Worm (Caenorhabditis elegans) whole organism, L4 larva: ENCODE results near the gene hpr-17.
A peak's percentile ranks its signal among the peaks of the same experiment; 100 is the strongest.

Experiments used
- D1046.2 ChIP-seq: fragments of 200-800 bp; sonication (Bioruptor generic); IDR thresholded peaks from 2 replicates; pipeline ENCODE4 v1.3.6; 2022; ENCODE audit warnings: missing genetic modification characterization, missing compliant biosample characterization
- F10B5.3 ChIP-seq: sonication (generic microtip); optimal IDR thresholded peaks from 2 replicates; lab custom pipeline; 2016; ENCODE audit warnings: mild to moderate bottlenecking, missing genetic modification characterization, missing compliant biosample characterization
- F26F4.8 ChIP-seq: fragments of 200-800 bp; sonication (Bioruptor generic); conservative IDR thresholded peaks from 2 replicates; pipeline ENCODE4 v1.3.6; 2022; ENCODE audit warnings: missing genetic modification characterization, missing compliant biosample characterization
- F37D6.2 ChIP-seq: sonication (generic microtip); optimal IDR thresholded peaks from 2 replicates; lab custom pipeline; 2016; ENCODE audit warnings: mild to moderate bottlenecking, missing genetic modification characterization, missing compliant biosample characterization
- F44E2.7 ChIP-seq: fragments of 200-800 bp; sonication (Bioruptor generic); IDR thresholded peaks from 2 replicates; pipeline ENCODE4 v2.1.2; 2022; ENCODE audit warnings: missing genetic modification characterization, missing compliant biosample characterization
- T20F7.1 ChIP-seq: fragments of 200-800 bp; sonication (Bioruptor generic); optimal IDR thresholded peaks from 2 replicates; lab custom pipeline; 2018; ENCODE audit warnings: mild to moderate bottlenecking, missing genetic modification characterization, missing compliant biosample characterization
- Y5F2A.4 ChIP-seq: fragments of 200-800 bp; sonication (Bioruptor generic); optimal IDR thresholded peaks from 2 replicates; lab custom pipeline; 2018; ENCODE audit warnings: mild to moderate bottlenecking, missing genetic modification characterization, missing compliant biosample characterization
- ZK337.2 ChIP-seq: fragments of 200-800 bp; sonication (Bioruptor generic); IDR thresholded peaks from 2 replicates; pipeline ENCODE4 v1.3.6; 2022; ENCODE audit warnings: missing genetic modification reagents, missing genetic modification characterization, missing compliant biosample characterization
- aha-1 ChIP-seq: fragments of 150-350 bp; peaks from one replicate; lab custom pipeline; 2014; ENCODE audit warnings: missing biosample characterization, missing genetic modification characterization
- aly-2 ChIP-seq: sonication (generic microtip); optimal IDR thresholded peaks from 2 replicates; lab custom pipeline; 2018; ENCODE audit warnings: missing biosample characterization, missing genetic modification characterization
- ama-1 ChIP-seq: fragments of 150-350 bp; optimal IDR thresholded peaks from 2 replicates; lab custom pipeline; 2014; ENCODE audit warnings: inconsistent platforms, mixed read lengths
- ceh-32 ChIP-seq: sonication (generic microtip); optimal IDR thresholded peaks from 2 replicates; lab custom pipeline; 2016; ENCODE audit warnings: mild to moderate bottlenecking, missing genetic modification characterization, missing compliant biosample characterization; ENCODE audit not compliant: poor library complexity
- ceh-82 ChIP-seq: sonication (generic microtip); optimal IDR thresholded peaks from 2 replicates; lab custom pipeline; 2017; ENCODE audit warnings: missing biosample characterization, missing genetic modification characterization
- ces-1 ChIP-seq: fragments of 150-350 bp; sonication (generic microtip); optimal IDR thresholded peaks from 4 replicates; lab custom pipeline; 2014; ENCODE audit warnings: missing biosample characterization, missing genetic modification reagents, missing genetic modification characterization
- ctbp-1 ChIP-seq: fragments of 200-800 bp; sonication (Bioruptor generic); IDR thresholded peaks from 2 replicates; pipeline ENCODE4 v1.3.6; 2022; ENCODE audit warnings: missing genetic modification reagents, missing genetic modification characterization, missing compliant biosample characterization
- daf-12 ChIP-seq: fragments of 150-350 bp; optimal IDR thresholded peaks from 2 replicates; lab custom pipeline; 2014; ENCODE audit warnings: missing biosample characterization, missing genetic modification reagents, missing genetic modification characterization
- daf-16 ChIP-seq, 3 experiments: sonication (generic microtip); optimal IDR thresholded peaks; 2 replicates each; lab custom pipeline; 2016 to 2017; ENCODE audit warnings: missing genetic modification characterization in 3 of 3, missing genetic modification reagents in 3 of 3, mild to moderate bottlenecking in 2 of 3, missing compliant biosample characterization in 2 of 3, missing biosample characterization in 1 of 3, moderate library complexity in 1 of 3
- daf-8 ChIP-seq: fragments of 200-800 bp; sonication (Bioruptor generic); IDR thresholded peaks from 2 replicates; pipeline ENCODE4 v1.3.6; 2022; ENCODE audit warnings: missing genetic modification characterization, missing compliant biosample characterization
- egl-43 ChIP-seq: fragments of 200-800 bp; sonication (Bioruptor generic); IDR thresholded peaks from 2 replicates; pipeline ENCODE4 v1.3.6; 2022; ENCODE audit warnings: missing genetic modification reagents, missing genetic modification characterization, missing compliant biosample characterization
- hif-1 ChIP-seq, 2 experiments: sonication (generic microtip); optimal IDR thresholded peaks; 2 replicates each; lab custom pipeline; 2016 to 2017; ENCODE audit warnings: missing compliant biosample characterization in 2 of 2, missing genetic modification characterization in 2 of 2, missing genetic modification reagents in 2 of 2, missing genotype in 2 of 2, mild to moderate bottlenecking in 1 of 2
- hmg-1.1 ChIP-seq: fragments of 200-800 bp; sonication (Bioruptor generic); IDR thresholded peaks from 2 replicates; pipeline ENCODE4 v1.3.6; 2022; ENCODE audit warnings: missing genetic modification reagents, missing genetic modification characterization, missing compliant biosample characterization
- lin-38 ChIP-seq: fragments of 200-800 bp; sonication (Bioruptor generic); IDR thresholded peaks from 2 replicates; pipeline ENCODE4 v1.3.6; 2022; ENCODE audit warnings: missing genetic modification reagents, missing genetic modification characterization, missing compliant biosample characterization
- lsy-2 ChIP-seq, 2 experiments: fragments of 150-350 bp in 1 of 2; sonication (generic microtip) in 1 of 2; optimal IDR thresholded peaks; 2 replicates each; lab custom pipeline; 2014 to 2017; ENCODE audit warnings: missing biosample characterization in 2 of 2, missing genetic modification characterization in 2 of 2
- mes-2 ChIP-seq: sonication (generic microtip); optimal IDR thresholded peaks from 2 replicates; lab custom pipeline; 2016; ENCODE audit warnings: missing genotype, mild to moderate bottlenecking, missing genetic modification characterization, missing compliant biosample characterization; ENCODE audit not compliant: poor library complexity, severe bottlenecking
- mxl-2 ChIP-seq: fragments of 200-800 bp; sonication (Bioruptor generic); conservative IDR thresholded peaks from 2 replicates; pipeline ENCODE4 v1.3.6; 2022; ENCODE audit warnings: missing genetic modification reagents, missing genetic modification characterization, missing compliant biosample characterization
- nhr-28 ChIP-seq: fragments of 150-350 bp; optimal IDR thresholded peaks from 2 replicates; lab custom pipeline; 2014; ENCODE audit warnings: missing biosample characterization, missing genetic modification characterization
- nhr-41 ChIP-seq: fragments of 200-800 bp; sonication (Bioruptor generic); IDR thresholded peaks from 2 replicates; pipeline ENCODE4 v1.3.6; 2022; ENCODE audit warnings: missing genetic modification reagents, missing genetic modification characterization, missing compliant biosample characterization
- nhr-42 ChIP-seq: fragments of 200-800 bp; sonication (Bioruptor generic); IDR thresholded peaks from 2 replicates; pipeline ENCODE4 v1.3.6; 2022; ENCODE audit warnings: missing genetic modification characterization, missing compliant biosample characterization
- nhr-48 ChIP-seq: sonication (generic microtip); optimal IDR thresholded peaks from 2 replicates; lab custom pipeline; 2016; ENCODE audit warnings: mild to moderate bottlenecking, missing genetic modification characterization, missing compliant biosample characterization
- nhr-6 ChIP-seq: fragments of 150-350 bp; optimal IDR thresholded peaks from 2 replicates; lab custom pipeline; 2014; ENCODE audit warnings: missing biosample characterization, missing genetic modification characterization
- nhr-76 ChIP-seq: fragments of 150-350 bp; optimal IDR thresholded peaks from 2 replicates; lab custom pipeline; 2014; ENCODE audit warnings: missing biosample characterization, missing genetic modification characterization
- sdz-12 ChIP-seq: fragments of 200-800 bp; sonication (Bioruptor generic); optimal IDR thresholded peaks from 2 replicates; lab custom pipeline; 2018; ENCODE audit warnings: mild to moderate bottlenecking, missing genetic modification characterization, missing compliant biosample characterization
- set-16 ChIP-seq: fragments of 200-800 bp; sonication (Bioruptor generic); IDR thresholded peaks from 2 replicates; pipeline ENCODE4 v1.3.6; 2022; ENCODE audit warnings: missing genetic modification reagents, missing genetic modification characterization, missing compliant biosample characterization
- skn-1 ChIP-seq: fragments of 150-350 bp; optimal IDR thresholded peaks from 2 replicates; lab custom pipeline; 2014; ENCODE audit warnings: missing biosample characterization, missing genetic modification characterization
- snpc-1.2 ChIP-seq: fragments of 200-800 bp; sonication (Bioruptor generic); IDR thresholded peaks from 2 replicates; pipeline ENCODE4 v1.3.6; 2022; ENCODE audit warnings: missing genetic modification reagents, missing genetic modification characterization, missing compliant biosample characterization
- snpc-4 ChIP-seq: fragments of 150-350 bp; optimal IDR thresholded peaks from 2 replicates; lab custom pipeline; 2014; ENCODE audit warnings: missing biosample characterization, missing genetic modification characterization
- spr-1 ChIP-seq: sonication (generic microtip); optimal IDR thresholded peaks from 2 replicates; lab custom pipeline; 2016; ENCODE audit warnings: mild to moderate bottlenecking, missing genetic modification characterization, missing compliant biosample characterization
- tag-97 ChIP-seq: fragments of 200-800 bp; sonication (Bioruptor generic); IDR thresholded peaks from 2 replicates; pipeline ENCODE4 v1.3.6; 2022; ENCODE audit warnings: missing genetic modification characterization, missing compliant biosample characterization
- tra-1 ChIP-seq: fragments of 200-800 bp; sonication (Bioruptor generic); IDR thresholded peaks from 2 replicates; pipeline ENCODE4 v1.3.6; 2022; ENCODE audit warnings: missing genetic modification reagents, missing genetic modification characterization, missing compliant biosample characterization
- zag-1 ChIP-seq: fragments of 150-350 bp; optimal IDR thresholded peaks from 2 replicates; lab custom pipeline; 2014; ENCODE audit warnings: missing biosample characterization, missing genetic modification characterization
- zfp-2 ChIP-seq: sonication (generic microtip); optimal IDR thresholded peaks from 2 replicates; lab custom pipeline; 2016; ENCODE audit warnings: mild to moderate bottlenecking, missing genetic modification characterization, missing compliant biosample characterization
- zip-11 ChIP-seq: fragments of 200-800 bp; sonication (Bioruptor generic); IDR thresholded peaks from 2 replicates; pipeline ENCODE4 v1.3.6; 2022; ENCODE audit warnings: missing genetic modification characterization, missing compliant biosample characterization
- zip-2 ChIP-seq: fragments of 150-350 bp; optimal IDR thresholded peaks from 2 replicates; lab custom pipeline; 2014; ENCODE audit warnings: missing biosample characterization, missing genetic modification characterization
- ztf-11 ChIP-seq: fragments of 150-350 bp; optimal IDR thresholded peaks from 2 replicates; lab custom pipeline; 2014; ENCODE audit warnings: missing biosample characterization, missing genetic modification characterization

The hpr-17 gene

DNA sequence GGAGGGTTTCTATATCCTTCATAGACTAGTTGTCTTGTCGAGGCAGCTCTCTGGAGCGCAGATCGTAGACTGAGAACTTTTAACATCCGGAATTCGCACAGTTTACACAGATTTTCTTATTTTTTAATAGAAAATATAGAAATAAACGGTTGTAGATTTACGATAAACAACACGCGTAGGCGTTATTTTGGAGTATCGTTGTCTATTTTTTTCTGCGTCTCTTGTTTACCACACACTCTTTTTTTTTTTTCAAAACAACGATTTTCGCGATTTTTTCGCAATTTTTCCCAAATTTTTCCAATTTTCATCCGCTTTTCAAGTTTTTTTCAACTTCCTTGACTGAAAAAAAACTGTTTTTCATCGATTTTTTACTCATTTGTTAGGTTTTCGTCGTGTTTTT lies 30.3 kb upstream of the hpr-17 start, which contains the start of gene mecr-1 (continued):
- TF ChIP-seq ctbp-1 (GFP tag; lab: Robert Waterston, UW), result no peak
- TF ChIP-seq mxl-2, result no peak
- no peak for TF ChIP-seq F37D6.2
- no peak for TF ChIP-seq daf-12 (tag; lab: Kevin White, UChicago)
- TF ChIP-seq skn-1, result no peak
- no peak for TF ChIP-seq ZK337.2 (GFP tag; lab: Robert Waterston, UW)
- TF ChIP-seq nhr-48 (tag; lab: Kevin White, UChicago), result no peak
- TF ChIP-seq F10B5.3 (tag; lab: Kevin White, UChicago), result no peak
- TF ChIP-seq aly-2 (tag; lab: Kevin White, UChicago), result no peak
- TF ChIP-seq zip-2 (tag; lab: Kevin White, UChicago), result no peak
- TF ChIP-seq nhr-76 (tag; lab: Kevin White, UChicago), result no peak
- peak; percentile 52 for TF ChIP-seq lin-38 (GFP tag; lab: Robert Waterston, UW)
- no peak for TF ChIP-seq nhr-28 (tag; lab: Kevin White, UChicago)
- TF ChIP-seq zfp-2, result no peak
- no peak for TF ChIP-seq ceh-82
- TF ChIP-seq ztf-11 (tag; lab: Kevin White, UChicago), result no peak
- no peak for TF ChIP-seq F26F4.8 (GFP tag; lab: Robert Waterston, UW)
- TF ChIP-seq spr-1 (tag; lab: Kevin White, UChicago), result no peak
- no peak for TF ChIP-seq zip-11
- TF ChIP-seq hmg-1.1 (GFP tag; lab: Robert Waterston, UW), result no peak
- TF ChIP-seq lsy-2 (tag; optimal IDR thresholded peaks at IDR 0.05; lab: Kevin White, UChicago), result peak in 1 of 2 experiments; percentile 59
- TF ChIP-seq hif-1 (tag; optimal IDR thresholded peaks at IDR 0.05; lab: Kevin White, UChicago), result no peak
- TF ChIP-seq nhr-42 (GFP tag; lab: Robert Waterston, UW), result no peak
- no peak for TF ChIP-seq daf-16 (GFP tag; optimal IDR thresholded peaks at IDR 0.05; lab: Kevin White, UChicago)
- peak; percentile 87 for TF ChIP-seq daf-16 (tag; optimal IDR thresholded peaks at IDR 0.05; lab: Kevin White, UChicago)
- no peak for TF ChIP-seq Y5F2A.4 (GFP tag; lab: Kevin White, UChicago)
- no peak for TF ChIP-seq tag-97 (GFP tag; lab: Robert Waterston, UW)
- TF ChIP-seq mes-2 (tag; lab: Kevin White, UChicago), result peak; percentile 51

DNA sequence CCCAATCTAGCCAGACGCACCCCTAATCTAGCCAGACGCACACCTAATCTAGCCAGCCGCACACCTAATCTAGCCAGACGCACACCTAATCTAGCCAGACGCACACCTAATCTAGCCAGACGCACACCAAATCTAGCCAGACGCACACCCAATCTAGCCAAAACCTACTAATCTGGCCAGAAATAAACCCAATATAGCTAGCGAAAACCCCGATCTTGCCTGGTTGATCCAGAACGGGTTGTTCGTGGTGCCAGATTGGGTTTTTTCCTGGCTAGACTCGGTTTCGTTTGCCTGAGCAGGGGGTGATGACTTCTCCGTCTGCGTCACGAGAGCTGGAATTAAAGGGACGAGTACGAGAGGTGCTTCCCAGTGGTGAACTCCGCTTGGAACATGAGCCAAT lies 27.3 kb upstream of the hpr-17 start, which contains the start of gene W09H1.3:
TSS of gene W09H1.3 (plus strand) at position 301 of the 400 bp plus-strand sequence.
- peak; percentile 44; the same call in 1 of the 2 replicates for TF ChIP-seq egl-43 (GFP tag; lab: Robert Waterston, UW)
- no peak for TF ChIP-seq mes-2 (tag; lab: Kevin White, UChicago)

ce11 chrII:13183228-13183755 lies 26.4 kb upstream of the hpr-17 start, which contains the start of the genes W09H1.4 and his-73:
W09H1.4 (plus strand) TSS chrII:13183528.
his-73 (plus strand) TSS chrII:13183705.
- TF ChIP-seq aha-1 (tag; lab: Kevin White, UChicago), result peak; percentile 31
- no peak for TF ChIP-seq ama-1 (lab: Kevin White, UChicago)

- peak; percentile 52 for TF ChIP-seq set-16 (GFP tag; lab: Robert Waterston, UW)
Observed at ce11 chrII:13182295-13182694, 25.4 kb upstream of the hpr-17 start.

DNA sequence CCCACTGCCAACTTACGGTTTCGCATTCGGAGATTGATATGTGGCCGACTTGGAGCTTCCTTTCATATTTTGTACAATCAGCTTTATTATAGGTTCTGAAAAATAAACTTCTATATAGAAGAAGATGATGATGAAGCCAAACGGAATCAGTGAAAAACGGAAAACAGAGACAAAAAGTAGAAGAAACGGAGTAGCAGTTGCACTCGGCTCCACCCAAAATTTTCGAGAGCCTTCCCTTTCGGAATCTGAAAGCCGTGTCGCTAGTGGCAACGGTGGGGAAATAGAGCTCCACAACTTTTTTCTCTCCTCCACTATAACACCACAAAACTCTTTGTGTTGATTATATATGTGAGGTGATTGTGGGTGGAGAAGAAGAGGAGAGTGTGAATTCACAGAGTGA lies 24.6 kb upstream of the hpr-17 start, which contains the start of gene W09H1.1:
TSS of gene W09H1.1 (minus strand) at position 101 of the 400 bp plus-strand sequence.
- TF ChIP-seq snpc-4 (tag; lab: Kevin White, UChicago) (no peak), tra-1 (GFP tag; lab: Robert Waterston, UW) (no peak), T20F7.1 (GFP tag; lab: Kevin White, UChicago) (no peak), D1046.2 (GFP tag; lab: Robert Waterston, UW) (no peak), nhr-48 (tag; lab: Kevin White, UChicago) (no peak), nhr-6 (tag; lab: Kevin White, UChicago) (no peak), daf-8 (GFP tag; lab: Robert Waterston, UW) (no peak), zag-1 (tag; lab: Kevin White, UChicago) (no peak), ceh-32 (no peak), Y5F2A.4 (GFP tag; lab: Kevin White, UChicago) (no peak), ces-1 (GFP tag; lab: Kevin White, UChicago) (no peak), skn-1 (no peak), F44E2.7 (GFP tag; lab: Robert Waterston, UW) (no peak), nhr-42 (GFP tag; lab: Robert Waterston, UW) (no peak), snpc-1.2 (no peak), sdz-12 (GFP tag; lab: Kevin White, UChicago) (no peak), set-16 (GFP tag; lab: Robert Waterston, UW) (no peak), lin-38 (GFP tag; lab: Robert Waterston, UW) (no peak), hif-1 (tag; optimal IDR thresholded peaks at IDR 0.05; lab: Kevin White, UChicago) (no peak), nhr-41 (GFP tag; lab: Robert Waterston, UW) (no peak)
- TF ChIP-seq, all 104 proteins: peak for 0
